Worm (Caenorhabditis elegans): ENCODE results near the gene ugt-13.

ce11 chrV:4932814-4933213 lies 24.1 kb downstream of the ugt-13 start, which contains the start of gene C02E7.10:
- TF ChIP-seq lin-26 (GFP tag; IDR thresholded peaks at IDR 0.05) (no peak), nfya-1 (tag; optimal IDR thresholded peaks at IDR 0.05; ENCODE audit: borderline replicate concordance, insufficient read depth) (no peak), aptf-3 (GFP tag; IDR thresholded peaks at IDR 0.05) (no peak), unc-62 (GFP tag; optimal IDR thresholded peaks at IDR 0.05) (no peak), nhr-90 (tag; optimal IDR thresholded peaks at IDR 0.05) (no peak), B0261.1 (tag; optimal IDR thresholded peaks at IDR 0.05) (no peak), nhr-80 (tag; optimal IDR thresholded peaks at IDR 0.05) (no peak), lin-35 (GFP tag; optimal IDR thresholded peaks at IDR 0.05) (no peak), rpc-1 (optimal IDR thresholded peaks at IDR 0.05) (no peak), rpc-1 (tag; optimal IDR thresholded peaks at IDR 0.05) (no peak), K11D2.4 (GFP tag; IDR thresholded peaks at IDR 0.05) (no peak), snpc-4 (GFP tag; optimal IDR thresholded peaks at IDR 0.05) (no peak), snpc-4 (tag; optimal IDR thresholded peaks at IDR 0.05) (no peak)
